Fruit fly (Drosophila melanogaster): ENCODE results near the gene Apl.

The Apl gene

dm6 chr3L:16646865-16647459, 52.0 kb downstream of the Apl start:
- TF ChIP-seq ssp (GFP tag; IDR thresholded peaks at IDR 0.05) (no peak), CG31365 (tag; optimal IDR thresholded peaks at IDR 0.05) (no peak), rib (GFP tag; IDR thresholded peaks at IDR 0.05) (no peak), jumu (GFP tag; optimal IDR thresholded peaks at IDR 0.05) (no peak), chif (GFP tag; optimal IDR thresholded peaks at IDR 0.05) (peak in 1 of 2 experiments; percentile 2), CG15601 (tag; optimal IDR thresholded peaks at IDR 0.05) (no peak), CG7372 (GFP tag; IDR thresholded peaks at IDR 0.05) (no peak), Hr78 (GFP tag; optimal IDR thresholded peaks at IDR 0.05) (no peak), Hr39 (optimal IDR thresholded peaks at IDR 0.05) (peak; percentile 89), CG13424 (tag; optimal IDR thresholded peaks at IDR 0.05) (no peak), lmd (GFP tag; IDR thresholded peaks at IDR 0.05) (0 out of 2 replicates have a peak, but pooled peaks have one; percentile 26), CG6654 (GFP tag; optimal IDR thresholded peaks at IDR 0.05) (no peak), Med (GFP tag) (peak; percentile 74), tio (GFP tag; optimal IDR thresholded peaks at IDR 0.05) (no peak), cg (GFP tag; optimal IDR thresholded peaks at IDR 0.05) (peak; percentile 82), sisA (GFP tag; IDR thresholded peaks at IDR 0.05) (no peak), CG8089 (GFP tag; optimal IDR thresholded peaks at IDR 0.05) (no peak), Antp (GFP tag; optimal IDR thresholded peaks at IDR 0.05) (peak; percentile 2), zfh1 (GFP tag; IDR thresholded peaks at IDR 0.05) (no peak), Oli (tag; optimal IDR thresholded peaks at IDR 0.05) (no peak), CG9215 (GFP tag; IDR thresholded peaks at IDR 0.05) (no peak), sob (GFP tag; IDR thresholded peaks at IDR 0.05) (no peak), nerfin-2 (GFP tag; IDR thresholded peaks at IDR 0.05; ENCODE audit: partially characterized antibody) (0 out of 2 replicates have a peak, but pooled peaks have one; percentile 19), CG32532 (GFP tag; IDR thresholded peaks at IDR 0.05) (peak; percentile 34; the same call in 1 of the 2 replicates), z (GFP tag; IDR thresholded peaks at IDR 0.05) (no peak), dysf (GFP tag; IDR thresholded peaks at IDR 0.05) (0 out of 3 replicates have a peak, but pooled peaks have one; percentile 27), CG2116 (GFP tag; optimal IDR thresholded peaks at IDR 0.05) (no peak), fd3F (GFP tag; optimal IDR thresholded peaks at IDR 0.05) (no peak), Ada2b (GFP tag; IDR thresholded peaks at IDR 0.05) (no peak), ato (GFP tag; IDR thresholded peaks at IDR 0.05; ENCODE audit: partially characterized antibody) (no peak), CG9876 (GFP tag; optimal IDR thresholded peaks at IDR 0.05) (peak; percentile 36), chinmo (GFP tag; IDR thresholded peaks at IDR 0.05; ENCODE audit: partially characterized antibody) (0 out of 4 replicates have a peak, but pooled peaks have one; percentile 17), CG2889 (GFP tag; IDR thresholded peaks at IDR 0.05) (0 out of 3 replicates have a peak, but pooled peaks have one; percentile 11), CG42726 (GFP tag; IDR thresholded peaks at IDR 0.05; ENCODE audit: partially characterized antibody) (peak; percentile 64; the same call in 1 of the 2 replicates), Asciz (GFP tag; optimal IDR thresholded peaks at IDR 0.05) (no peak), ttk (GFP tag; IDR thresholded peaks at IDR 0.05) (no peak), cad (GFP tag; optimal IDR thresholded peaks at IDR 0.05) (no peak), prd (optimal IDR thresholded peaks at IDR 0.05) (no peak), prd (GFP tag; IDR thresholded peaks at IDR 0.05) (0 out of 3 replicates have a peak, but pooled peaks have one; percentile 22), lov (optimal IDR thresholded peaks at IDR 0.05) (no peak), lov (GFP tag; IDR thresholded peaks at IDR 0.05) (peak; percentile 70; the same call in 1 of the 3 replicates), org-1 (GFP tag; optimal IDR thresholded peaks at IDR 0.05) (no peak), pb (GFP tag; optimal IDR thresholded peaks at IDR 0.05) (peak; percentile 11), unpg (GFP tag; optimal IDR thresholded peaks at IDR 0.05) (no peak), CG8290 (GFP tag; optimal IDR thresholded peaks at IDR 0.05) (no peak), CG8290 (tag; optimal IDR thresholded peaks at IDR 0.05) (no peak), CG11456 (GFP tag; IDR thresholded peaks at IDR 0.05) (peak; percentile 60; the same call in 1 of the 3 replicates), Rfx (GFP tag; IDR thresholded peaks at IDR 0.05) (peak; percentile 35; the same call in 1 of the 2 replicates), CG3163 (GFP tag; optimal IDR thresholded peaks at IDR 0.05) (no peak), ase (GFP tag; IDR thresholded peaks at IDR 0.05) (0 out of 3 replicates have a peak, but pooled peaks have one; percentile 17), pum (GFP tag; optimal IDR thresholded peaks at IDR 0.05) (peak; percentile 3), sens (GFP tag) (peak; percentile 39)

Data from whole organism, embryonic.